Worm (Caenorhabditis elegans) whole organism, late embryonic: ENCODE results near the gene cnnm-5.

Experiments used
- C08G9.2 ChIP-seq: sonication (generic microtip); optimal IDR thresholded peaks from 2 replicates; lab custom pipeline; 2016; ENCODE audit warnings: mild to moderate bottlenecking, missing genetic modification characterization, moderate library complexity, missing compliant biosample characterization
- C38D4.7 ChIP-seq: fragments of 200-800 bp; sonication (Bioruptor generic); optimal IDR thresholded peaks from 2 replicates; lab custom pipeline; 2018; ENCODE audit warnings: mild to moderate bottlenecking, missing genetic modification characterization, moderate library complexity, missing compliant biosample characterization
- F13H6.1 ChIP-seq: sonication (generic microtip); optimal IDR thresholded peaks from 2 replicates; lab custom pipeline; 2016; ENCODE audit warnings: missing genetic modification characterization, missing compliant biosample characterization
- K02D7.2 ChIP-seq: sonication (generic microtip); optimal IDR thresholded peaks from 2 replicates; lab custom pipeline; 2017; ENCODE audit warnings: mild to moderate bottlenecking, missing genetic modification characterization, missing compliant biosample characterization
- T23F11.4 ChIP-seq: fragments of 200-800 bp; sonication (Bioruptor generic); optimal IDR thresholded peaks from 2 replicates; lab custom pipeline; 2018; ENCODE audit warnings: mild to moderate bottlenecking, missing genetic modification characterization, missing compliant biosample characterization
- ahr-1 ChIP-seq: sonication (generic microtip); optimal IDR thresholded peaks from 2 replicates; lab custom pipeline; 2016; ENCODE audit warnings: missing genetic modification characterization, missing compliant biosample characterization
- ceh-19 ChIP-seq: fragments of 200-800 bp; sonication (Bioruptor generic); optimal IDR thresholded peaks from 2 replicates; lab custom pipeline; 2018; ENCODE audit warnings: mild to moderate bottlenecking, missing genetic modification characterization, missing compliant biosample characterization
- ceh-24 ChIP-seq: sonication (generic microtip); optimal IDR thresholded peaks from 2 replicates; lab custom pipeline; 2016; ENCODE audit warnings: mild to moderate bottlenecking, missing genetic modification characterization, missing compliant biosample characterization
- ceh-30 ChIP-seq: fragments of 150-350 bp; optimal IDR thresholded peaks from 2 replicates; lab custom pipeline; 2014; ENCODE audit warnings: missing biosample characterization, missing genetic modification characterization
- ceh-34 ChIP-seq: sonication (generic microtip); optimal IDR thresholded peaks from 2 replicates; lab custom pipeline; 2016; ENCODE audit warnings: mild to moderate bottlenecking, missing genetic modification characterization, missing compliant biosample characterization
- ceh-45 ChIP-seq: fragments of 200-800 bp; sonication (Bioruptor generic); IDR thresholded peaks from 2 replicates; pipeline ENCODE4 v1.3.6; 2022; ENCODE audit warnings: missing genetic modification reagents, missing genetic modification characterization, missing compliant biosample characterization
- ceh-48 ChIP-seq: sonication (generic microtip); optimal IDR thresholded peaks from 2 replicates; lab custom pipeline; 2016; ENCODE audit warnings: missing genetic modification characterization, inconsistent platforms, missing compliant biosample characterization
- ceh-9 ChIP-seq: sonication (generic microtip); optimal IDR thresholded peaks from 2 replicates; lab custom pipeline; 2016; ENCODE audit warnings: mild to moderate bottlenecking, missing genetic modification characterization, inconsistent platforms, missing compliant biosample characterization
- dve-1 ChIP-seq: sonication (generic microtip); optimal IDR thresholded peaks from 2 replicates; lab custom pipeline; 2017; ENCODE audit warnings: antibody characterized with exemption, mild to moderate bottlenecking, missing genetic modification characterization, missing compliant biosample characterization
- elt-2 ChIP-seq: sonication (generic microtip); optimal IDR thresholded peaks from 2 replicates; lab custom pipeline; 2016; ENCODE audit warnings: missing genetic modification reagents, missing genetic modification characterization, missing compliant biosample characterization
- ets-4 ChIP-seq: sonication (generic microtip); optimal IDR thresholded peaks from 2 replicates; lab custom pipeline; 2016; ENCODE audit warnings: missing genetic modification characterization, missing compliant biosample characterization
- eyg-1 ChIP-seq: sonication (generic microtip); optimal IDR thresholded peaks from 2 replicates; lab custom pipeline; 2016; ENCODE audit warnings: missing genotype, missing genetic modification characterization, missing compliant biosample characterization
- gmeb-2 ChIP-seq: sonication (generic microtip); optimal IDR thresholded peaks from 2 replicates; lab custom pipeline; 2016; ENCODE audit warnings: missing genetic modification characterization, inconsistent platforms, missing compliant biosample characterization
- hlh-15 ChIP-seq: sonication (generic microtip); optimal IDR thresholded peaks from 2 replicates; lab custom pipeline; 2016; ENCODE audit warnings: missing genetic modification characterization, missing compliant biosample characterization
- hlh-6 ChIP-seq: sonication (generic microtip); optimal IDR thresholded peaks from 2 replicates; lab custom pipeline; 2016; ENCODE audit warnings: missing genotype, missing genetic modification characterization, missing compliant biosample characterization
- hlh-8 ChIP-seq: sonication (generic microtip); optimal IDR thresholded peaks from 2 replicates; lab custom pipeline; 2016; ENCODE audit warnings: missing genotype, missing genetic modification characterization, missing compliant biosample characterization
- lim-6 ChIP-seq: sonication (generic microtip); optimal IDR thresholded peaks from 2 replicates; lab custom pipeline; 2016; ENCODE audit warnings: missing genetic modification characterization, missing compliant biosample characterization
- lin-11 ChIP-seq: fragments of 200-800 bp; sonication (Bioruptor generic); optimal IDR thresholded peaks from 2 replicates; lab custom pipeline; 2018; ENCODE audit warnings: mild to moderate bottlenecking, missing genetic modification characterization, missing compliant biosample characterization
- nhr-11 ChIP-seq: fragments of 150-350 bp; optimal IDR thresholded peaks from 2 replicates; lab custom pipeline; 2014; ENCODE audit warnings: missing biosample characterization, missing genetic modification characterization
- nhr-232 ChIP-seq: sonication (generic microtip); optimal IDR thresholded peaks from 2 replicates; lab custom pipeline; 2016; ENCODE audit warnings: missing genetic modification characterization, missing compliant biosample characterization
- npax-4 ChIP-seq: sonication (generic microtip); optimal IDR thresholded peaks from 2 replicates; lab custom pipeline; 2016; ENCODE audit warnings: missing genetic modification characterization, missing compliant biosample characterization
- pax-1 ChIP-seq: fragments of 150-350 bp; optimal IDR thresholded peaks from 2 replicates; lab custom pipeline; 2014; ENCODE audit warnings: missing biosample characterization, missing genetic modification characterization
- pqm-1 ChIP-seq: sonication (generic microtip); optimal IDR thresholded peaks from 2 replicates; lab custom pipeline; 2016; ENCODE audit warnings: missing genetic modification characterization, missing compliant biosample characterization
- pros-1 ChIP-seq: fragments of 150-350 bp; optimal IDR thresholded peaks from 2 replicates; lab custom pipeline; 2014; ENCODE audit warnings: missing biosample characterization, missing genetic modification reagents, missing genetic modification characterization
- rnt-1 ChIP-seq: sonication (generic microtip); optimal IDR thresholded peaks from 2 replicates; lab custom pipeline; 2016; ENCODE audit warnings: missing genetic modification characterization, missing compliant biosample characterization
- sox-4 ChIP-seq: sonication (generic microtip); optimal IDR thresholded peaks from 2 replicates; lab custom pipeline; 2017; ENCODE audit warnings: mild to moderate bottlenecking, missing genetic modification characterization, inconsistent platforms, missing compliant biosample characterization
- syd-9 ChIP-seq: sonication (generic microtip); optimal IDR thresholded peaks from 2 replicates; lab custom pipeline; 2016; ENCODE audit warnings: mild to moderate bottlenecking, missing genetic modification characterization, moderate library complexity, missing compliant biosample characterization
- tbx-7 ChIP-seq: sonication (generic microtip); optimal IDR thresholded peaks from 2 replicates; lab custom pipeline; 2016; ENCODE audit warnings: missing genotype, missing genetic modification characterization, missing compliant biosample characterization
- ttx-3 ChIP-seq: sonication (generic microtip); optimal IDR thresholded peaks from 2 replicates; lab custom pipeline; 2016; ENCODE audit warnings: missing genetic modification reagents, missing genetic modification characterization, missing compliant biosample characterization
- unc-42 ChIP-seq: sonication (generic microtip); optimal IDR thresholded peaks from 2 replicates; lab custom pipeline; 2016; ENCODE audit warnings: missing genotype, missing genetic modification characterization, missing compliant biosample characterization
- unc-55 ChIP-seq: sonication (generic microtip); optimal IDR thresholded peaks from 2 replicates; lab custom pipeline; 2017; ENCODE audit warnings: missing biosample characterization, missing genetic modification reagents, missing genetic modification characterization
- zip-5 ChIP-seq: sonication (generic microtip); optimal IDR thresholded peaks from 2 replicates; lab custom pipeline; 2016; ENCODE audit warnings: missing genetic modification characterization, missing compliant biosample characterization

cnnm-5 gene

ce11 chrIII:3820134-3820533 is 8.9 kb downstream of the cnnm-5 start (continued):
- TF ChIP-seq ceh-34 (tag; lab: Kevin White, UChicago) (peak; percentile 45), rnt-1 (peak; percentile 93), ceh-30 (tag; lab: Kevin White, UChicago) (peak; percentile 55), syd-9 (tag; lab: Kevin White, UChicago) (peak; percentile 57), eyg-1 (tag; lab: Kevin White, UChicago) (no peak), unc-42 (peak; percentile 40), elt-2 (peak; percentile 21), C08G9.2 (peak; percentile 23), hlh-15 (tag; lab: Kevin White, UChicago) (no peak), nhr-232 (no peak), C38D4.7 (no peak), pqm-1 (no peak)

ce11 chrIII:3819579-3819978 is 9.4 kb downstream of the cnnm-5 start, which contains the start of gene dpy-27:
Gene dpy-27, minus strand, starts transcription at chrIII:3819679.
- TF ChIP-seq ceh-48 (tag; lab: Kevin White, UChicago): no peak
- TF ChIP-seq F13H6.1: no peak
- no peak for TF ChIP-seq ceh-19 (GFP tag; lab: Kevin White, UChicago)
- TF ChIP-seq pax-1 (tag; lab: Kevin White, UChicago): no peak
- no peak for TF ChIP-seq lim-6 (tag; lab: Kevin White, UChicago)
- TF ChIP-seq npax-4 (tag; lab: Kevin White, UChicago): no peak
- no peak for TF ChIP-seq hlh-6 (tag; lab: Kevin White, UChicago)
- TF ChIP-seq pros-1 (tag; lab: Kevin White, UChicago): no peak
- no peak for TF ChIP-seq K02D7.2 (tag; lab: Kevin White, UChicago)
- no peak for TF ChIP-seq syd-9 (tag; lab: Kevin White, UChicago)
- TF ChIP-seq hlh-8 (tag; lab: Kevin White, UChicago): no peak
- TF ChIP-seq dve-1 (tag; lab: Kevin White, UChicago): no peak

ce11 chrIII:3814421-3814820 is 14.6 kb downstream of the cnnm-5 start:
- no peak for TF ChIP-seq nhr-11 (tag; lab: Kevin White, UChicago)
- no peak for TF ChIP-seq K02D7.2 (tag; lab: Kevin White, UChicago)
- TF ChIP-seq ceh-9 (tag; lab: Kevin White, UChicago): no peak
- no peak for TF ChIP-seq zip-5 (tag; lab: Kevin White, UChicago)
- TF ChIP-seq ttx-3 (tag; lab: Kevin White, UChicago): no peak
- TF ChIP-seq unc-55 (GFP tag; lab: Kevin White, UChicago): no peak
- no peak for TF ChIP-seq unc-42
- no peak for TF ChIP-seq ahr-1
- TF ChIP-seq hlh-8 (tag; lab: Kevin White, UChicago): no peak
- no peak for TF ChIP-seq tbx-7 (tag; lab: Kevin White, UChicago)
- TF ChIP-seq ceh-24 (tag; lab: Kevin White, UChicago): no peak
- no peak for TF ChIP-seq ceh-45 (GFP tag; lab: Robert Waterston, UW)
- no peak for TF ChIP-seq ets-4 (tag; lab: Kevin White, UChicago)
- TF ChIP-seq T23F11.4 (GFP tag; lab: Kevin White, UChicago): no peak

- no peak for TF ChIP-seq C38D4.7
- TF ChIP-seq sox-4 (tag; lab: Kevin White, UChicago): no peak
- no peak for TF ChIP-seq lin-11 (tag; lab: Kevin White, UChicago)
- peak; percentile 3 for TF ChIP-seq gmeb-2 (tag; lab: Kevin White, UChicago)
Observed at ce11 chrIII:3812369-3812993, 16.5 kb downstream of the cnnm-5 start.
